Worm (Caenorhabditis elegans) whole organism, mixed stage, embryonic: ENCODE results near the gene C04F6.7.

Experiments used
- M03D4.4 ChIP-seq: sonication (generic microtip); optimal IDR thresholded peaks from 2 replicates; lab custom pipeline; 2017; ENCODE audit warnings: mild to moderate bottlenecking, missing genetic modification characterization, missing compliant biosample characterization
- bed-3 ChIP-seq: fragments of 200-800 bp; sonication (Bioruptor generic); optimal IDR thresholded peaks from 3 replicates; lab custom pipeline; 2018; ENCODE audit warnings: mild to moderate bottlenecking, missing genetic modification characterization, moderate library complexity, missing compliant biosample characterization
- ceh-83 ChIP-seq: fragments of 200-800 bp; sonication (Bioruptor generic); optimal IDR thresholded peaks from 2 replicates; lab custom pipeline; 2018; ENCODE audit warnings: mild to moderate bottlenecking, missing genetic modification characterization, missing compliant biosample characterization
- cnd-1 ChIP-seq: fragments of 200-800 bp; sonication (Bioruptor generic); optimal IDR thresholded peaks from 2 replicates; lab custom pipeline; 2018; ENCODE audit warnings: mild to moderate bottlenecking, missing genetic modification characterization, missing compliant biosample characterization
- drap-1 ChIP-seq: fragments of 200-800 bp; sonication (Bioruptor generic); optimal IDR thresholded peaks from 3 replicates; lab custom pipeline; 2018; ENCODE audit warnings: mild to moderate bottlenecking, missing genetic modification characterization, missing compliant biosample characterization
- elt-3 ChIP-seq: fragments of 150-350 bp; optimal IDR thresholded peaks from 2 replicates; lab custom pipeline; 2014; ENCODE audit warnings: missing biosample characterization, missing genetic modification characterization
- flh-1 ChIP-seq: fragments of 200-800 bp; sonication (Bioruptor generic); optimal IDR thresholded peaks from 2 replicates; lab custom pipeline; 2018; ENCODE audit warnings: mild to moderate bottlenecking, missing genetic modification characterization, moderate library complexity, missing compliant biosample characterization
- hlh-1 ChIP-seq: fragments of 150-350 bp; optimal IDR thresholded peaks from 2 replicates; lab custom pipeline; 2014; ENCODE audit warnings: missing biosample characterization, missing genetic modification reagents, missing genetic modification characterization
- lin-13 ChIP-seq: fragments of 150-350 bp; optimal IDR thresholded peaks from 2 replicates; lab custom pipeline; 2014; ENCODE audit warnings: missing biosample characterization, missing genetic modification characterization
- lin-32 ChIP-seq: fragments of 200-800 bp; sonication (Bioruptor generic); optimal IDR thresholded peaks from 2 replicates; lab custom pipeline; 2018; ENCODE audit warnings: mild to moderate bottlenecking, missing genetic modification characterization, missing compliant biosample characterization
- lsy-2 ChIP-seq: fragments of 150-350 bp; optimal IDR thresholded peaks from 2 replicates; lab custom pipeline; 2014; ENCODE audit warnings: missing biosample characterization, missing genetic modification characterization
- mab-5 ChIP-seq: fragments of 150-350 bp; optimal IDR thresholded peaks from 2 replicates; lab custom pipeline; 2014; ENCODE audit warnings: missing biosample characterization, missing genetic modification characterization
- nhr-12 ChIP-seq: fragments of 150-350 bp; optimal IDR thresholded peaks from 2 replicates; lab custom pipeline; 2014; ENCODE audit warnings: missing biosample characterization, missing genetic modification characterization
- nhr-2 ChIP-seq: fragments of 150-350 bp; optimal IDR thresholded peaks from 2 replicates; lab custom pipeline; 2014; ENCODE audit warnings: missing biosample characterization, missing genetic modification characterization
- nhr-237 ChIP-seq: fragments of 150-350 bp; optimal IDR thresholded peaks from 2 replicates; lab custom pipeline; 2014; ENCODE audit warnings: missing biosample characterization, missing genetic modification characterization
- nhr-28 ChIP-seq: fragments of 150-350 bp; optimal IDR thresholded peaks from 2 replicates; lab custom pipeline; 2014; ENCODE audit warnings: missing biosample characterization, missing genetic modification characterization
- nhr-76 ChIP-seq: sonication (generic microtip); optimal IDR thresholded peaks from 2 replicates; lab custom pipeline; 2017; ENCODE audit warnings: missing biosample characterization, missing genetic modification characterization
- pha-4 ChIP-seq: fragments of 150-350 bp; optimal IDR thresholded peaks from 2 replicates; lab custom pipeline; 2018; ENCODE audit warnings: missing biosample characterization, missing genetic modification reagents, missing genetic modification characterization
- sem-2 ChIP-seq: fragments of 200-800 bp; sonication (Bioruptor generic); optimal IDR thresholded peaks from 2 replicates; lab custom pipeline; 2018; ENCODE audit warnings: mild to moderate bottlenecking, missing genetic modification characterization, missing compliant biosample characterization
- snpc-4 ChIP-seq: fragments of 150-350 bp; optimal IDR thresholded peaks from 2 replicates; lab custom pipeline; 2014; ENCODE audit warnings: missing biosample characterization, missing genetic modification characterization
- sptf-1 ChIP-seq: sonication (generic microtip); optimal IDR thresholded peaks from 2 replicates; lab custom pipeline; 2017; ENCODE audit warnings: mild to moderate bottlenecking, missing genetic modification characterization, moderate library complexity, missing compliant biosample characterization
- tbx-8 ChIP-seq: fragments of 200-800 bp; sonication (Bioruptor generic); optimal IDR thresholded peaks from 2 replicates; lab custom pipeline; 2018; ENCODE audit warnings: mild to moderate bottlenecking, missing genetic modification characterization, moderate library complexity, missing compliant biosample characterization
- unc-120 ChIP-seq: sonication (generic microtip); optimal IDR thresholded peaks from 2 replicates; lab custom pipeline; 2017; ENCODE audit warnings: missing genetic modification characterization, missing compliant biosample characterization; ENCODE audit not compliant: poor library complexity, severe bottlenecking
- ztf-11 ChIP-seq: fragments of 150-350 bp; optimal IDR thresholded peaks from 2 replicates; lab custom pipeline; 2014; ENCODE audit warnings: missing biosample characterization, missing genetic modification characterization

C04F6.7 gene

ce11 chrX:3368659-3369058 lies 50.3 kb downstream of the C04F6.7 start, which contains the start of gene ZK563.2:
TSS of gene ZK563.2 (plus strand) at chrX:3368959.
- TF ChIP-seq nhr-237 (tag; lab: Kevin White, UChicago): no peak
- TF ChIP-seq nhr-2: no peak
- no peak for TF ChIP-seq flh-1 (GFP tag; lab: Kevin White, UChicago)
- TF ChIP-seq hlh-1: no peak
- TF ChIP-seq tbx-8 (GFP tag; lab: Kevin White, UChicago): no peak
- no peak for TF ChIP-seq elt-3 (tag; lab: Kevin White, UChicago)
- TF ChIP-seq snpc-4 (tag; lab: Kevin White, UChicago): no peak
- no peak for TF ChIP-seq ceh-83 (GFP tag; lab: Kevin White, UChicago)
- TF ChIP-seq M03D4.4: no peak
- TF ChIP-seq nhr-28 (tag; lab: Kevin White, UChicago): no peak
- TF ChIP-seq ztf-11 (tag; lab: Kevin White, UChicago): no peak
- no peak for TF ChIP-seq lin-32
- TF ChIP-seq nhr-12 (tag; lab: Kevin White, UChicago): no peak
- no peak for TF ChIP-seq lsy-2 (tag; lab: Kevin White, UChicago)
- TF ChIP-seq lin-13 (tag; lab: Kevin White, UChicago): no peak
- TF ChIP-seq bed-3 (GFP tag; lab: Kevin White, UChicago): no peak
- TF ChIP-seq nhr-76: no peak
- no peak for TF ChIP-seq mab-5 (tag; lab: Kevin White, UChicago)
- no peak for TF ChIP-seq drap-1 (GFP tag; lab: Kevin White, UChicago)

DNA sequence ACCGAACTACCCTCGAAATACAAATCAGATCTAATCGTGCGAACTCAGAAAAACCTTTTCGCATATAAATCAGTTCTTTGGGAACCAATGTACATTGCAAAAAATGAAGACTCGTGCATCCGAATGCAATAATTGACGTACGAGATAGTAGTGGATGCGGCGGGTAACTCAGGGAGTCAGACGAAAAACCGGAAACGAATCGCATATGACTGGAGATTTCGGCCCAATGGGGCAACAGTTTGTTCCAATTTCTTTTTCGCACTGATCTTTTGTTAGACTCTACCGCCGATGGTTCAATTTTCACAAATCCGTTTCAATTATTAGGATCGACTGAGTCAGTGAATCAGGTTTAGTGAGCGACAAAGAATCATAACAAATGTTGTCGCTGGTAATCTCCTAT lies 52.2 kb downstream of the C04F6.7 start:
- no peak for TF ChIP-seq cnd-1 (tag; lab: Kevin White, UChicago)
- no peak for TF ChIP-seq unc-120 (tag; lab: Kevin White, UChicago)
- no peak for TF ChIP-seq pha-4 (tag; lab: Kevin White, UChicago)
- TF ChIP-seq sptf-1: no peak
- TF ChIP-seq snpc-4 (tag; lab: Kevin White, UChicago): no peak
- no peak for TF ChIP-seq nhr-28 (tag; lab: Kevin White, UChicago)
- TF ChIP-seq ceh-83 (GFP tag; lab: Kevin White, UChicago): no peak
- no peak for TF ChIP-seq sem-2 (GFP tag; lab: Kevin White, UChicago)
- no peak for TF ChIP-seq elt-3 (tag; lab: Kevin White, UChicago)
- TF ChIP-seq flh-1 (GFP tag; lab: Kevin White, UChicago): no peak
